Worm (Caenorhabditis elegans) whole organism, L3 larva: ENCODE data around the gene pho-12.
A peak's percentile ranks its signal among the peaks of the same experiment; 100 is the strongest.

Experiments used
- R02D3.7 ChIP-seq: fragments of 150-350 bp; optimal IDR thresholded peaks from 2 replicates; lab custom pipeline; 2014; ENCODE audit warnings: missing biosample characterization, missing genetic modification characterization
- ZK546.5 ChIP-seq: sonication (generic microtip); optimal IDR thresholded peaks from 2 replicates; lab custom pipeline; 2017; ENCODE audit warnings: missing biosample characterization, missing genetic modification characterization
- ama-1 ChIP-seq: fragments of 150-350 bp; optimal IDR thresholded peaks from 2 replicates; lab custom pipeline; 2018
- ceh-28 ChIP-seq: fragments of 150-350 bp; optimal IDR thresholded peaks from 2 replicates; lab custom pipeline; 2014; ENCODE audit warnings: missing biosample characterization, missing genetic modification reagents, missing genetic modification characterization
- ceh-9 ChIP-seq: sonication (generic microtip); optimal IDR thresholded peaks from 2 replicates; lab custom pipeline; 2018; ENCODE audit warnings: missing biosample characterization, missing genetic modification characterization
- egl-5 ChIP-seq: fragments of 150-350 bp; optimal IDR thresholded peaks from 2 replicates; lab custom pipeline; 2017; ENCODE audit warnings: missing biosample characterization, missing genetic modification reagents, missing genetic modification characterization, inconsistent platforms
- elt-1 ChIP-seq: fragments of 150-350 bp; optimal IDR thresholded peaks from 2 replicates; lab custom pipeline; 2014; ENCODE audit warnings: missing biosample characterization, missing genetic modification characterization
- elt-2 ChIP-seq: sonication (generic microtip); optimal IDR thresholded peaks from 2 replicates; lab custom pipeline; 2016; ENCODE audit warnings: missing genetic modification reagents, mild to moderate bottlenecking, missing genetic modification characterization, missing compliant biosample characterization
- eor-1 ChIP-seq, 2 experiments: fragments of 150-350 bp; optimal IDR thresholded peaks; 2 replicates each; lab custom pipeline; 2014 to 2018; ENCODE audit warnings: missing biosample characterization in 2 of 2, missing genetic modification characterization in 2 of 2
- fkh-10 ChIP-seq: sonication (generic microtip); optimal IDR thresholded peaks from 2 replicates; lab custom pipeline; 2017; ENCODE audit warnings: missing biosample characterization, missing genetic modification reagents, missing genetic modification characterization
- hmg-11 ChIP-seq: sonication (generic microtip); optimal IDR thresholded peaks from 2 replicates; lab custom pipeline; 2016; ENCODE audit warnings: missing genetic modification characterization, missing compliant biosample characterization
- jun-1 ChIP-seq: fragments of 150-350 bp; optimal IDR thresholded peaks from 2 replicates; lab custom pipeline; 2014; ENCODE audit warnings: missing biosample characterization, missing genetic modification reagents, missing genetic modification characterization
- lin-15B ChIP-seq: fragments of 150-350 bp; optimal IDR thresholded peaks from 2 replicates; lab custom pipeline; 2014; ENCODE audit warnings: missing biosample characterization, missing genetic modification characterization
- lin-39 ChIP-seq: fragments of 150-350 bp; optimal IDR thresholded peaks from 2 replicates; lab custom pipeline; 2018; ENCODE audit warnings: missing biosample characterization, missing genetic modification reagents, missing genetic modification characterization
- lsy-12 ChIP-seq: sonication (generic microtip); optimal IDR thresholded peaks from 2 replicates; lab custom pipeline; 2016; ENCODE audit warnings: mild to moderate bottlenecking, missing genetic modification characterization, missing compliant biosample characterization
- mml-1 ChIP-seq: fragments of 150-350 bp; sonication (generic microtip); optimal IDR thresholded peaks from 3 replicates; lab custom pipeline; 2014; ENCODE audit warnings: missing biosample characterization, missing genetic modification characterization
- nfya-1 ChIP-seq: sonication (generic microtip); optimal IDR thresholded peaks from 2 replicates; lab custom pipeline; 2017; ENCODE audit warnings: missing genetic modification characterization, mild to moderate bottlenecking, missing compliant biosample characterization, antibody characterized with exemption, moderate library complexity; ENCODE audit not compliant: insufficient read depth
- nhr-11 ChIP-seq: fragments of 150-350 bp; optimal IDR thresholded peaks from 2 replicates; lab custom pipeline; 2014; ENCODE audit warnings: missing biosample characterization, missing genetic modification characterization
- nhr-23 ChIP-seq: fragments of 150-350 bp; optimal IDR thresholded peaks from 2 replicates; lab custom pipeline; 2014; ENCODE audit warnings: missing biosample characterization, missing genetic modification reagents, missing genetic modification characterization
- nhr-25 ChIP-seq: sonication (generic microtip); optimal IDR thresholded peaks from 2 replicates; lab custom pipeline; 2017; ENCODE audit warnings: missing biosample characterization, missing genetic modification characterization
- nhr-43 ChIP-seq: sonication (generic microtip); optimal IDR thresholded peaks from 2 replicates; lab custom pipeline; 2016; ENCODE audit warnings: mild to moderate bottlenecking, missing genetic modification characterization, missing compliant biosample characterization; ENCODE audit not compliant: poor library complexity, severe bottlenecking
- nhr-67 ChIP-seq: fragments of 150-350 bp; optimal IDR thresholded peaks from 2 replicates; lab custom pipeline; 2014; ENCODE audit warnings: missing biosample characterization, missing genetic modification characterization
- nhr-76 ChIP-seq: fragments of 150-350 bp; sonication (generic microtip); optimal IDR thresholded peaks from 5 replicates; lab custom pipeline; 2014; ENCODE audit warnings: missing biosample characterization, missing genetic modification characterization
- pha-4 ChIP-seq: fragments of 150-350 bp; optimal IDR thresholded peaks from 2 replicates; lab custom pipeline; 2014; ENCODE audit warnings: missing biosample characterization, missing genetic modification reagents, missing genetic modification characterization
- pqm-1 ChIP-seq: fragments of 150-350 bp; optimal IDR thresholded peaks from 2 replicates; lab custom pipeline; 2017; ENCODE audit warnings: missing biosample characterization, missing genetic modification characterization, inconsistent platforms
- sea-2 ChIP-seq: fragments of 150-350 bp; sonication (generic microtip); optimal IDR thresholded peaks from 4 replicates; lab custom pipeline; 2014; ENCODE audit warnings: missing biosample characterization, missing genetic modification reagents, missing genetic modification characterization
- skn-1 ChIP-seq: fragments of 150-350 bp; optimal IDR thresholded peaks from 2 replicates; lab custom pipeline; 2014; ENCODE audit warnings: missing biosample characterization, missing genetic modification characterization
- snpc-4 ChIP-seq: fragments of 150-350 bp; optimal IDR thresholded peaks from 2 replicates; lab custom pipeline; 2014; ENCODE audit warnings: missing biosample characterization, missing genetic modification characterization
- tbx-2 ChIP-seq: sonication (generic microtip); optimal IDR thresholded peaks from 2 replicates; lab custom pipeline; 2016; ENCODE audit warnings: mild to moderate bottlenecking, missing genetic modification characterization, missing compliant biosample characterization
- unc-62 ChIP-seq: fragments of 150-350 bp; sonication (generic microtip); optimal IDR thresholded peaks from 4 replicates; lab custom pipeline; 2014; ENCODE audit warnings: missing biosample characterization, missing genetic modification reagents, missing genetic modification characterization
- ztf-11 ChIP-seq: fragments of 150-350 bp; optimal IDR thresholded peaks from 2 replicates; lab custom pipeline; 2014; ENCODE audit warnings: missing biosample characterization, missing genetic modification characterization

The pho-12 gene

ce11 chrII:5067927-5068326, 7.3 kb upstream of the pho-12 start, which contains the start of gene C27A2.8:
Gene C27A2.8 (minus strand): TSS chrII:5068043.
- TF ChIP-seq fkh-10 (GFP tag; lab: Kevin White, UChicago): no peak
- no peak for TF ChIP-seq tbx-2 (tag; lab: Kevin White, UChicago)

DNA sequence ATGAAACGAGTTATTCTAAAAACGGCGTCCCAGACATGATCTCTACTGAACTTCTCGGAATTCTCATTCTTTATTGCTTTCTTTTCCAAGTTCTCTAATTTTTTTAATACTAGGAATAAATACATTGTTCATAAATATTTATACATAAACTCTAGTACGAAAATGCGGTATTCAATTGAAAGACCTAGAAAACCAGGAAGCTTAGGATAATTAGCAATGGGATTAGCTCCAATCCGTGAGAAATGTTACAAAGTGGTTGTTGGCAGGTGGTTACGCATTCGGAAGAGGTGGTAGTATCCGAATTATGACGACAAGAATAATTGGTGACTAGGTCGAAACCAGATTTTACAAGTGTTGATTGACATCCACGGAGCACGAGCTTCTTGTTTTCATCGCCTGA, 6.3 kb upstream of the pho-12 start:
- no peak for TF ChIP-seq nhr-25
- no peak for TF ChIP-seq pha-4 (tag; lab: Kevin White, UChicago)
- no peak for TF ChIP-seq jun-1 (tag; lab: Kevin White, UChicago)
- TF ChIP-seq mml-1 (tag; lab: Kevin White, UChicago): no peak
- no peak for TF ChIP-seq nfya-1 (tag; lab: Kevin White, UChicago)
- TF ChIP-seq hmg-11 (tag; lab: Kevin White, UChicago): no peak
- TF ChIP-seq nhr-76 (tag; lab: Kevin White, UChicago): no peak
- no peak for TF ChIP-seq nhr-11 (tag; lab: Kevin White, UChicago)
- no peak for TF ChIP-seq ztf-11 (tag; lab: Kevin White, UChicago)
- no peak for TF ChIP-seq lin-15B (tag; lab: Kevin White, UChicago)
- TF ChIP-seq ZK546.5 (tag; lab: Kevin White, UChicago): no peak
- no peak for TF ChIP-seq tbx-2 (tag; lab: Kevin White, UChicago)
- TF ChIP-seq ceh-28: no peak
- no peak for TF ChIP-seq ama-1 (lab: Kevin White, UChicago)

DNA sequence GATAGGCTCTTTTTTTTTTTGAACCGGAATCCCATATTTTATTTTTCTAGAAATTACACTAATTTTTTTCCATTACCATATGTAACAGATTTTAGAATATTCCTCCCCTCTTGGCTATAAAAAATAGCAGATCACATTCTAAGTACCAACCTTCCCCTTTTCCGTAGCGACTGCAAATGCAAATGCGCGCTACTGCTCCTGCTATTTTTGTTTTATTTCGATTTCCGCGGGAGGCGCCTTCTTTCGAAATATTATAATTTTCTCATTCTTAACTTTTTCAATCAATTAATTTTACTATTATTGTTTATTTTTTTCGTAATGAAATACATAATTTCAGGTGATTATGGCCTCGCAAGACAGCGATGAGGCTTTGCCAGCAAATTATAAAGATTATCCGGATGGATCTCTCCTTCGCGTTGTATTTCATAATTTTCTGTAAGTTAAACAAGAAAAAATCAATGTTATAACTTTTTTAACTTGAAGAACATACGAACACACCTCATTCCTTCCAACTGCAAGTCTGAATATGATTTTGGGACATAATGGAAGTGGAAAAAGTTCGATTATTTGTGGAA, 1.3 kb upstream of the pho-12 start, which contains the start of gene smc-5:
Gene smc-5, plus strand, starts transcription at position 332 of the 575 bp plus-strand sequence.
- TF ChIP-seq lin-15B (tag; lab: Kevin White, UChicago) (peak; percentile 90), nhr-23 (tag; lab: Kevin White, UChicago) (peak; percentile 80), R02D3.7 (tag; lab: Kevin White, UChicago) (peak; percentile 23), snpc-4 (tag; lab: Kevin White, UChicago) (peak; percentile 86), nhr-43 (tag; lab: Kevin White, UChicago) (peak; percentile 51), eor-1 (tag; optimal IDR thresholded peaks at IDR 0.05; lab: Kevin White, UChicago) (no peak), nfya-1 (tag; lab: Kevin White, UChicago) (peak; percentile 81), nhr-67 (tag; lab: Kevin White, UChicago) (no peak), fkh-10 (GFP tag; lab: Kevin White, UChicago) (peak; percentile 13), pqm-1 (tag; lab: Kevin White, UChicago) (peak; percentile 36), skn-1 (tag; lab: Kevin White, UChicago) (peak; percentile 57), egl-5 (tag; lab: Kevin White, UChicago) (peak; percentile 74), ceh-28 (no peak), lin-39 (tag; lab: Kevin White, UChicago) (peak; percentile 16), jun-1 (tag; lab: Kevin White, UChicago) (peak; percentile 2), ZK546.5 (tag; lab: Kevin White, UChicago) (no peak), ceh-9 (tag; lab: Kevin White, UChicago) (no peak)

DNA sequence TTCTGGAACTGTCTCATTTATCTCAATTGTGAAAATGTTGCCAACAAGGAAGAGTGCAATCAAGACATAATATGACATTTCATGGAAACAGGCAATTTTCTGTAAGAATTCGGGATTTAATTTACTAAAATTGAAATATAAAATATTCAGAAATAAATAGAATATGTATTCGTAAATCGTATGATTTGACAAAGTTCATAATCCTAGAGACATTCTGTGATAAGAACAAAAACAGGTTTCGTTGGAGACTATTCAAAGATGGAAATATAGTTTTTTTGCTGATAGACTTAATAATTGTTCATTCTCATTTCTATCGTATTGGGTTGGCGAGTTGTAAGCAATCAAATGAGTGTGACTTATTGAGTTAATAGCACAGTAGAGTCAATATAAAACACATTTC, 2.6 kb downstream of the pho-12 start, which contains the start of gene C27A2.12:
Gene C27A2.12, minus strand, starts transcription at position 101 of the 400 bp plus-strand sequence.
- TF ChIP-seq R02D3.7 (tag; lab: Kevin White, UChicago) (no peak), unc-62 (GFP tag; lab: Kevin White, UChicago) (no peak)

ce11 chrII:5057315-5057714, 3.3 kb downstream of the pho-12 start:
- TF ChIP-seq skn-1 (tag; lab: Kevin White, UChicago) (no peak), lin-15B (tag; lab: Kevin White, UChicago) (peak; percentile 37), tbx-2 (tag; lab: Kevin White, UChicago) (peak; percentile 51), nhr-43 (tag; lab: Kevin White, UChicago) (peak; percentile 84), pqm-1 (tag; lab: Kevin White, UChicago) (peak; percentile 9), elt-1 (no peak), nhr-25 (peak; percentile 79), lsy-12 (tag; lab: Kevin White, UChicago) (peak; percentile 71), pha-4 (tag; lab: Kevin White, UChicago) (peak; percentile 73), sea-2 (no peak), lin-39 (tag; lab: Kevin White, UChicago) (peak; percentile 21), egl-5 (tag; lab: Kevin White, UChicago) (peak; percentile 61), elt-2 (tag; lab: Kevin White, UChicago) (peak; percentile 90), nfya-1 (tag; lab: Kevin White, UChicago) (peak; percentile 43), nhr-23 (tag; lab: Kevin White, UChicago) (peak; percentile 46), ZK546.5 (tag; lab: Kevin White, UChicago) (no peak), hmg-11 (tag; lab: Kevin White, UChicago) (peak; percentile 67), jun-1 (tag; lab: Kevin White, UChicago) (peak; percentile 9), mml-1 (tag; lab: Kevin White, UChicago) (no peak), snpc-4 (tag; lab: Kevin White, UChicago) (peak; percentile 99)
